Worm (Caenorhabditis elegans): ENCODE results near the gene kqt-2.

DNA sequence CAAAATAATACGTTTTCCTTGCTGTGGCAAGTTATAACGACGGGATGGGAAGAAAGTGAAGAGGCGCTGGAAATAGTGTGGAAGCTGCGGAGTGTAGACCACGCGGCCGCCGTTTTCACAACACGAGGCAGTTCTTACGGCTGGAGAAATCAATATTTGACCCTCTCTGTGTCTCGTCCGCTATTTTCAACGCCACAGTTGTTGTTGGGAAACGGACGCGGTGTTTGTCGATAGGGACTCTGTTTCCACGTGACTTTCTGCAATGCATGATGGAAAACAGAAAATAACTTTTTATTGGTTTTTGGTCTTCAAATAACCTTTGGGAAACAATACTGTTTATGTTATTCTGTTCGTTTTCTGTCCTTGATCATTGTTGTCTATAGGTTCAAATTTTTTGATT, 14.3 kb downstream of the kqt-2 start, which contains the start of gene K02A6.3:
- no peak for TF ChIP-seq tab-1 (GFP tag; IDR thresholded peaks at IDR 0.05)
- TF ChIP-seq flt-1 (GFP tag; IDR thresholded peaks at IDR 0.05): 0 out of 2 replicates have a peak, but pooled peaks have one; percentile 36
- TF ChIP-seq ztf-23 (GFP tag; IDR thresholded peaks at IDR 0.05): no peak
- TF ChIP-seq klf-2 (GFP tag; conservative IDR thresholded peaks at IDR 0.05): no peak
- TF ChIP-seq T22C8.4 (GFP tag; IDR thresholded peaks at IDR 0.05): peak; percentile 83
- no peak for TF ChIP-seq med-1 (GFP tag; optimal IDR thresholded peaks at IDR 0.05; ENCODE audit: insufficient read depth)
- no peak for TF ChIP-seq ztf-29 (GFP tag; IDR thresholded peaks at IDR 0.05)
- TF ChIP-seq cog-1 (tag; optimal IDR thresholded peaks at IDR 0.05): peak; percentile 50

Data from whole organism, midembryonic.